Fruit fly (Drosophila melanogaster) whole organism, pupa: Measurements from ENCODE around the gene CG8852.

ENCODE experiments used
- CG10348 ChIP-seq: fragments of 200-800 bp; sonication (Bioruptor generic); IDR thresholded peaks from 2 replicates; pipeline ENCODE4 v1.3.6; 2022; ENCODE audit warnings: missing biosample characterization, missing genetic modification characterization
- CG12605 ChIP-seq: fragments of 200-800 bp; sonication (Bioruptor generic); IDR thresholded peaks from 2 replicates; pipeline ENCODE4 v1.3.6; 2022; ENCODE audit warnings: missing biosample characterization, missing genetic modification characterization
- CG13204 ChIP-seq: fragments of 200-800 bp; sonication (Bioruptor generic); optimal IDR thresholded peaks from 2 replicates; lab custom pipeline; 2018; ENCODE audit warnings: missing biosample characterization, mild to moderate bottlenecking, missing genetic modification characterization, moderate library complexity
- CG14655 ChIP-seq: fragments of 200-800 bp; sonication (Bioruptor generic); optimal IDR thresholded peaks from 3 replicates; lab custom pipeline; 2017; ENCODE audit warnings: mild to moderate bottlenecking, missing biosample characterization, missing genetic modification reagents, missing genetic modification characterization
- CG15710 ChIP-seq: fragments of 200-800 bp; sonication (Bioruptor generic); optimal IDR thresholded peaks from 2 replicates; lab custom pipeline; 2018; ENCODE audit warnings: missing biosample characterization, mild to moderate bottlenecking, missing genetic modification characterization, moderate library complexity
- CG17806 ChIP-seq: fragments of 200-800 bp; sonication (Bioruptor generic); optimal IDR thresholded peaks from 2 replicates; lab custom pipeline; 2018; ENCODE audit warnings: missing biosample characterization, mild to moderate bottlenecking, missing genetic modification characterization, moderate library complexity
- CG32121 ChIP-seq: fragments of 200-800 bp; sonication (Bioruptor generic); IDR thresholded peaks from 2 replicates; pipeline ENCODE4 v1.3.6; 2022; ENCODE audit warnings: missing biosample characterization, missing genetic modification characterization
- CG34367 ChIP-seq: fragments of 200-800 bp; sonication (Bioruptor generic); optimal IDR thresholded peaks from 2 replicates; lab custom pipeline; 2018; ENCODE audit warnings: missing biosample characterization, mild to moderate bottlenecking, missing genetic modification characterization
- CG4496 ChIP-seq: fragments of 200-800 bp; sonication (Bioruptor generic); IDR thresholded peaks from 3 replicates; pipeline ENCODE4 v1.3.6; 2022; ENCODE audit warnings: missing biosample characterization, missing genetic modification characterization
- CG8159 ChIP-seq: fragments of 200-800 bp; sonication (Bioruptor generic); optimal IDR thresholded peaks from 3 replicates; lab custom pipeline; 2018; ENCODE audit warnings: missing biosample characterization, mild to moderate bottlenecking, missing genetic modification characterization, moderate library complexity
- CG8301 ChIP-seq: fragments of 200-800 bp; sonication (Bioruptor generic); optimal IDR thresholded peaks from 2 replicates; lab custom pipeline; 2018; ENCODE audit warnings: missing biosample characterization, mild to moderate bottlenecking, missing genetic modification characterization
- CG9948 ChIP-seq: fragments of 200-800 bp; sonication (Bioruptor generic); optimal IDR thresholded peaks from 2 replicates; lab custom pipeline; 2018; ENCODE audit warnings: missing biosample characterization, mild to moderate bottlenecking, missing genetic modification characterization, moderate library complexity
- D1 ChIP-seq: fragments of 200-800 bp; sonication (Bioruptor generic); optimal IDR thresholded peaks from 2 replicates; lab custom pipeline; 2018; ENCODE audit warnings: missing biosample characterization, mild to moderate bottlenecking, missing genetic modification characterization, moderate library complexity
- EcR ChIP-seq: fragments of 200-800 bp; sonication (Bioruptor generic); optimal IDR thresholded peaks from 3 replicates; lab custom pipeline; 2019; ENCODE audit warnings: missing biosample characterization, missing genetic modification characterization, mild to moderate bottlenecking, moderate library complexity, missing genetic modification reagents
- Ets98B ChIP-seq: fragments of 200-800 bp; sonication (Bioruptor generic); IDR thresholded peaks from 2 replicates; pipeline ENCODE4 v1.3.6; 2022; ENCODE audit warnings: missing biosample characterization, missing genetic modification characterization
- Pif1A ChIP-seq: fragments of 200-800 bp; sonication (Bioruptor generic); optimal IDR thresholded peaks from 3 replicates; lab custom pipeline; 2016; ENCODE audit warnings: missing biosample characterization, missing genetic modification characterization
- Pif1B ChIP-seq: fragments of 200-800 bp; sonication (Bioruptor generic); optimal IDR thresholded peaks from 3 replicates; lab custom pipeline; 2016; ENCODE audit warnings: missing biosample characterization, missing genetic modification characterization
- Snoo ChIP-seq: fragments of 200-800 bp; sonication (Bioruptor generic); optimal IDR thresholded peaks from 3 replicates; lab custom pipeline; 2017; ENCODE audit warnings: missing biosample characterization, mild to moderate bottlenecking, missing genetic modification characterization, inconsistent platforms
- fd96Ca ChIP-seq: fragments of 200-800 bp; sonication (Bioruptor generic); IDR thresholded peaks from 3 replicates; pipeline ENCODE4 v1.3.6; 2022; ENCODE audit warnings: missing biosample characterization, missing genetic modification characterization
- gl ChIP-seq: fragments of 200-800 bp; sonication (Bioruptor generic); optimal IDR thresholded peaks from 2 replicates; lab custom pipeline; 2018; ENCODE audit warnings: missing biosample characterization, mild to moderate bottlenecking, missing genetic modification characterization
- rn ChIP-seq: fragments of 200-800 bp; sonication (Bioruptor generic); IDR thresholded peaks from 2 replicates; pipeline ENCODE4 v1.3.6; 2022; ENCODE audit warnings: missing biosample characterization, missing genetic modification characterization

CG8852 gene

DNA sequence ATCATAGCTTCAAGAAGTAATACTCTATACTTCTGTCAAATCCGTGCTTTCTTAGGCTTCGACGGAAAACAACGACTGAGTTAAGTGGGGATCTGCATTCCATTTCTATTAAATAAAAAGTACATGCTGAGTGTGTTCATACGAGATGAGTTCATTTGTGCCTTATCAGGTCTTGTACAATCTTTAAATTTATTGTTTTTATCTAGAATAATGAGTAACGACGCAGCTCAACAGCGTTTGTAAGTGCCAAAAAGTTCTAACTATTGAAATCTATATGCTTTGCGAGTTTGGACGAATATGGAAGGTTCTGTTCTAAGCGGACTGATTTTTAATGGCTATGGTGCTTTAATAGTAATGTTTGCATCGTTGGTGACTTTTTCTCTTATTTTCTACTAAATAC, 975 bp upstream of the CG8852 start, which contains the start of gene Sr-CIV:
Sr-CIV (minus strand) TSS at position 101 of the 400 bp plus-strand sequence.
- TF ChIP-seq CG10348 (GFP tag; lab: Robert Waterston, UW), result no peak
- TF ChIP-seq CG8159 (tag; lab: Kevin White, UChicago), result no peak
- no peak for TF ChIP-seq Pif1B (GFP tag; lab: Kevin White, UChicago)
- TF ChIP-seq, all 21 proteins: peak for 0

dm6 chr2L:3530186-3530832, 5.4 kb downstream of the CG8852 start, which contains the start of the genes Spindly and IFT57:
TSS of gene Spindly (minus strand) at chr2L:3530317.
TSS of gene IFT57 (plus strand) at chr2L:3530789.
- TF ChIP-seq CG34367 (tag; lab: Kevin White, UChicago) (no peak), CG8159 (tag; lab: Kevin White, UChicago) (no peak), CG10348 (GFP tag; lab: Robert Waterston, UW) (no peak), Ets98B (GFP tag; lab: Robert Waterston, UW) (no peak), fd96Ca (GFP tag; lab: Robert Waterston, UW) (no peak), CG13204 (GFP tag; lab: Kevin White, UChicago) (no peak), CG17806 (no peak), CG9948 (no peak), CG8301 (tag; lab: Kevin White, UChicago) (no peak), rn (GFP tag; lab: Robert Waterston, UW) (no peak), CG4496 (no peak), CG14655 (GFP tag; lab: Kevin White, UChicago) (no peak)
- TF ChIP-seq, all 21 proteins: peak for 0

DNA sequence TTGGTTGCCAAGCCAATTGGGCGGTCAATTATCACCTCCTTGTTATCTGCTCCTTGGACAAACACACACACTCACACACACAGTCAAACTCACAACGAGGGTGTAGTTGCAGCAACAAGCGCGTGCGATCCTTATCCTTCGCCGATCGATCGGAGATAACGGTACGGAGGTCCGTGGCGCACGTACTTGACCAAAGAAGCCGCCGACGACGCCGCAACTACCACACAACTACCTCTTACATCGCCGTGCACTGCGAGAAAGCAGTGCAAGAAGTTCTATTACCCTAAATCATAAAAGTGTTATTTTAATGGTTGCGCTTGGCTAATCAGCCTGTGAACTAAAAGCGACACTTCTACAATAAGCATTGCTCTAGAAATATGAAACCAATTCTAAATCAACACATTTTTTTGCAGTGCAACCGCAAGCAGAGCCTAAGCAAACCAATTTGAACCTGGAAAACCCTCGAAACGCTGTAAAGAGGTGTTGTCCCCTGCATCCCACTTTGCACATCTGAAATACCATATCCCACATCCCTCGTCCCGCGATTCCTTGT, 8.1 kb downstream of the CG8852 start:
- TF ChIP-seq CG14655 (GFP tag; lab: Kevin White, UChicago) (peak; percentile 44), EcR (GFP tag; lab: Kevin White, UChicago) (no peak), gl (tag; lab: Kevin White, UChicago) (no peak), Snoo (tag; lab: Kevin White, UChicago) (peak; percentile 10), CG34367 (tag; lab: Kevin White, UChicago) (peak; percentile 23), Pif1B (GFP tag; lab: Kevin White, UChicago) (no peak), fd96Ca (GFP tag; lab: Robert Waterston, UW) (peak; percentile 61; the same call in 2 of the 3 replicates), CG15710 (tag; lab: Kevin White, UChicago) (peak; percentile 21), CG17806 (peak; percentile 22), D1 (tag; lab: Kevin White, UChicago) (no peak), rn (GFP tag; lab: Robert Waterston, UW) (no peak), CG4496 (peak; percentile 57; the same call in 2 of the 3 replicates), CG13204 (GFP tag; lab: Kevin White, UChicago) (no peak), Ets98B (GFP tag; lab: Robert Waterston, UW) (no peak), CG8301 (tag; lab: Kevin White, UChicago) (no peak), Pif1A (GFP tag; lab: Kevin White, UChicago) (no peak), CG9948 (peak; percentile 29), CG32121 (GFP tag; lab: Robert Waterston, UW) (no peak), CG12605 (0 out of 2 replicates have a peak, but pooled peaks have one; percentile 15), CG10348 (GFP tag; lab: Robert Waterston, UW) (no peak), CG8159 (tag; lab: Kevin White, UChicago) (peak; percentile 41)

dm6 chr2L:3534227-3534842, 9.4 kb downstream of the CG8852 start:
- TF ChIP-seq rn (GFP tag; lab: Robert Waterston, UW) (peak; percentile 74), CG32121 (GFP tag; lab: Robert Waterston, UW) (peak; percentile 80), CG12605 (peak; percentile 85), gl (tag; lab: Kevin White, UChicago) (peak; percentile 47), CG8301 (tag; lab: Kevin White, UChicago) (peak; percentile 82), CG14655 (GFP tag; lab: Kevin White, UChicago) (peak; percentile 87), EcR (GFP tag; lab: Kevin White, UChicago) (peak; percentile 12), CG34367 (tag; lab: Kevin White, UChicago) (peak; percentile 85), CG4496 (peak; percentile 93), Ets98B (GFP tag; lab: Robert Waterston, UW) (peak; percentile 85), Pif1A (GFP tag; lab: Kevin White, UChicago) (peak; percentile 90), CG17806 (peak; percentile 87), fd96Ca (GFP tag; lab: Robert Waterston, UW) (peak; percentile 89), Snoo (tag; lab: Kevin White, UChicago) (peak; percentile 90), CG13204 (GFP tag; lab: Kevin White, UChicago) (peak; percentile 48), D1 (tag; lab: Kevin White, UChicago) (peak; percentile 12), CG15710 (tag; lab: Kevin White, UChicago) (peak; percentile 90), CG8159 (tag; lab: Kevin White, UChicago) (peak; percentile 89), CG10348 (GFP tag; lab: Robert Waterston, UW) (no peak), Pif1B (GFP tag; lab: Kevin White, UChicago) (peak; percentile 86), CG9948 (peak; percentile 81)
